Fruit fly (Drosophila melanogaster) whole organism, adult: Measurements from ENCODE around the gene Ect3.

ENCODE experiments used
- CG1620 ChIP-seq: fragments of 200-800 bp; sonication (Bioruptor generic); optimal IDR thresholded peaks from 2 replicates; lab custom pipeline; 2016; ENCODE audit warnings: missing biosample characterization, missing genetic modification characterization
- CG33017 ChIP-seq: fragments of 200-800 bp; sonication (Bioruptor generic); optimal IDR thresholded peaks from 2 replicates; lab custom pipeline; 2018; ENCODE audit warnings: missing biosample characterization, mild to moderate bottlenecking, missing genetic modification characterization, moderate library complexity
- CG5204 ChIP-seq: fragments of 200-800 bp; sonication (Bioruptor generic); optimal IDR thresholded peaks from 2 replicates; lab custom pipeline; 2016; ENCODE audit warnings: missing biosample characterization, missing genetic modification characterization
- CG7045 ChIP-seq: fragments of 200-800 bp; sonication (Bioruptor generic); optimal IDR thresholded peaks from 2 replicates; lab custom pipeline; 2017; ENCODE audit warnings: missing biosample characterization, mild to moderate bottlenecking, missing genetic modification characterization
- Clk ChIP-seq: fragments of 200-800 bp; sonication (Bioruptor generic); optimal IDR thresholded peaks from 2 replicates; lab custom pipeline; 2017; ENCODE audit warnings: missing biosample characterization, missing genetic modification characterization
- Crg-1 ChIP-seq: fragments of 200-800 bp; sonication (Bioruptor generic); optimal IDR thresholded peaks from 2 replicates; lab custom pipeline; 2016; ENCODE audit warnings: missing biosample characterization, missing genetic modification characterization
- Hr96 ChIP-seq: fragments of 200-800 bp; sonication (Bioruptor generic); optimal IDR thresholded peaks from 2 replicates; lab custom pipeline; 2016; ENCODE audit warnings: missing biosample characterization, missing genetic modification characterization
- Mnt ChIP-seq: fragments of 200-800 bp; sonication (Bioruptor generic); optimal IDR thresholded peaks from 2 replicates; lab custom pipeline; 2016; ENCODE audit warnings: missing biosample characterization, mild to moderate bottlenecking, missing genetic modification characterization
- bab1 ChIP-seq: fragments of 200-800 bp; sonication (Bioruptor generic); optimal IDR thresholded peaks from 3 replicates; lab custom pipeline; 2019; ENCODE audit warnings: missing biosample characterization, mild to moderate bottlenecking, missing genetic modification characterization, moderate library complexity
- cic ChIP-seq: fragments of 200-800 bp; sonication (Bioruptor generic); optimal IDR thresholded peaks from 2 replicates; lab custom pipeline; 2017; ENCODE audit warnings: missing biosample characterization, mild to moderate bottlenecking, missing genetic modification characterization, moderate library complexity
- cnc ChIP-seq, 2 experiments: fragments of >200 bp; optimal IDR thresholded peaks; 2 replicates each; lab custom pipeline; 2017
- kay ChIP-seq: fragments of 200-800 bp; sonication (Bioruptor generic); peaks from one replicate; lab custom pipeline; 2016; ENCODE audit warnings: missing biosample characterization, missing genetic modification characterization, borderline replicate concordance
- ovo ChIP-seq: fragments of 200-800 bp; sonication (Bioruptor generic); optimal IDR thresholded peaks from 2 replicates; lab custom pipeline; 2016; ENCODE audit warnings: missing biosample characterization, missing genetic modification characterization

dm6 chr3R:12005417-12005816, 6.3 kb downstream of the Ect3 start, which contains the start of gene Tk:
- TF ChIP-seq CG7045 (GFP tag; lab: Kevin White, UChicago) = no peak
- no peak for TF ChIP-seq cic (GFP tag; lab: Kevin White, UChicago)
- no peak for TF ChIP-seq kay (GFP tag; lab: Kevin White, UChicago)
- TF ChIP-seq cnc (optimal IDR thresholded peaks at IDR 0.05; lab: Kevin White, UChicago) = no peak
- no peak for TF ChIP-seq Hr96 (GFP tag; lab: Kevin White, UChicago)
- no peak for TF ChIP-seq CG33017 (tag; lab: Kevin White, UChicago)
- no peak for TF ChIP-seq bab1
- no peak for TF ChIP-seq ovo (GFP tag; lab: Kevin White, UChicago)
- TF ChIP-seq Crg-1 (GFP tag; lab: Kevin White, UChicago) = no peak
- TF ChIP-seq CG5204 (GFP tag; lab: Kevin White, UChicago) = no peak
- TF ChIP-seq Clk = no peak
- TF ChIP-seq Mnt (GFP tag; lab: Kevin White, UChicago) = no peak
- no peak for TF ChIP-seq CG1620 (GFP tag; lab: Kevin White, UChicago)
